1 fruit fly cellular context compared by ENCODE assay signal in genomic region chr3L:11819639-11820456, dm6.
TF ChIP-seq lines count a peak whose summit lies in the region.

No protein-coding gene starts in this region.

TF ChIP-seq in whole organism, embryonic, 481 proteins besides CTCF, POLR2A, EP300 and RAD21 (continued from another document and continues in another):
- TF ChIP-seq twi (tag; optimal IDR thresholded peaks at IDR 0.05; lab: Kevin White, UChicago) (no peak), PHDP (tag; optimal IDR thresholded peaks at IDR 0.05; lab: Kevin White, UChicago) (peak; percentile 44), wdn (GFP tag; IDR thresholded peaks at IDR 0.05; lab: Robert Waterston, UW) (0 out of 2 replicates have a peak, but pooled peaks have one; percentile 38), Fer3 (tag; optimal IDR thresholded peaks at IDR 0.05; lab: Kevin White, UChicago) (peak; percentile 55), CG15269 (tag; optimal IDR thresholded peaks at IDR 0.05; lab: Kevin White, UChicago) (no peak), ham (GFP tag; IDR thresholded peaks at IDR 0.05; lab: Robert Waterston, UW) (no peak), Sin3A (optimal IDR thresholded peaks at IDR 0.05; lab: Kevin White, UChicago) (no peak), B-H1 (GFP tag; IDR thresholded peaks at IDR 0.05; lab: Robert Waterston, UW) (no peak; the same call in 2 of the 3 replicates), CG3407 (GFP tag; optimal IDR thresholded peaks at IDR 0.05; lab: Kevin White, UChicago) (no peak), CG17612 (GFP tag; IDR thresholded peaks at IDR 0.05; lab: Robert Waterston, UW) (no peak), Neu2 (GFP tag; optimal IDR thresholded peaks at IDR 0.05; lab: Kevin White, UChicago; ENCODE audit: borderline replicate concordance) (no peak), Fer1 (GFP tag; optimal IDR thresholded peaks at IDR 0.05; lab: Kevin White, UChicago) (no peak), nmo (GFP tag; optimal IDR thresholded peaks at IDR 0.05; lab: Kevin White, UChicago) (peak; percentile 26), CG1233 (GFP tag; optimal IDR thresholded peaks at IDR 0.05; lab: Kevin White, UChicago) (peak; percentile 16), HLH3B (GFP tag; IDR thresholded peaks at IDR 0.05; lab: Robert Waterston, UW) (peak; percentile 42; the same call in 1 of the 2 replicates), pum (GFP tag; optimal IDR thresholded peaks at IDR 0.05; lab: Kevin White, UChicago) (no peak), CG2120 (GFP tag; optimal IDR thresholded peaks at IDR 0.05; lab: Kevin White, UChicago) (peak; percentile 63), Pdp1 (GFP tag; optimal IDR thresholded peaks at IDR 0.05; lab: Kevin White, UChicago) (peak; percentile 13 to 45), dm (GFP tag; optimal IDR thresholded peaks at IDR 0.05; lab: Kevin White, UChicago) (peak; percentile 54), exex (tag; optimal IDR thresholded peaks at IDR 0.05; lab: Kevin White, UChicago) (peak; percentile 91), dpn (GFP tag; optimal IDR thresholded peaks at IDR 0.05; lab: Kevin White, UChicago) (peak; percentile 32 to 45), ranshi (GFP tag; IDR thresholded peaks at IDR 0.05; lab: Robert Waterston, UW) (peak; percentile 38; the same call in 1 of the 2 replicates), Opbp (GFP tag; IDR thresholded peaks at IDR 0.05; lab: Robert Waterston, UW; ENCODE audit: partially characterized antibody) (no peak), CG6813 (GFP tag; optimal IDR thresholded peaks at IDR 0.05; lab: Kevin White, UChicago) (no peak), CG13123 (GFP tag; optimal IDR thresholded peaks at IDR 0.05; lab: Kevin White, UChicago) (peak; percentile 1), YL-1 (GFP tag; optimal IDR thresholded peaks at IDR 0.05; lab: Kevin White, UChicago) (peak; percentile 10), CG10321 (GFP tag; IDR thresholded peaks at IDR 0.05; lab: Robert Waterston, UW) (0 out of 2 replicates have a peak, but pooled peaks have one; percentile 22), CG3065 (GFP tag; optimal IDR thresholded peaks at IDR 0.05; lab: Kevin White, UChicago) (no peak), CHES-1-like (GFP tag; optimal IDR thresholded peaks at IDR 0.05; lab: Kevin White, UChicago) (no peak), CG11504 (tag; optimal IDR thresholded peaks at IDR 0.05; lab: Kevin White, UChicago) (peak; percentile 70), zen (tag; optimal IDR thresholded peaks at IDR 0.05; lab: Kevin White, UChicago) (no peak), zfh1 (GFP tag; IDR thresholded peaks at IDR 0.05; lab: Robert Waterston, UW) (peak; percentile 40; the same call in 1 of the 3 replicates), CG7987 (GFP tag; optimal IDR thresholded peaks at IDR 0.05; lab: Kevin White, UChicago) (peak; percentile 3), fd64A (GFP tag; optimal IDR thresholded peaks at IDR 0.05; lab: Kevin White, UChicago) (no peak), CG34376 (GFP tag; optimal IDR thresholded peaks at IDR 0.05; lab: Kevin White, UChicago) (peak; percentile 68), CG31441 (GFP tag; IDR thresholded peaks at IDR 0.05; lab: Robert Waterston, UW) (0 out of 2 replicates have a peak, but pooled peaks have one; percentile 12), corto (GFP tag; optimal IDR thresholded peaks at IDR 0.05; lab: Kevin White, UChicago) (peak; percentile 14), hbn (GFP tag; IDR thresholded peaks at IDR 0.05; lab: Robert Waterston, UW; ENCODE audit: partially characterized antibody) (no peak), CG12942 (GFP tag; optimal IDR thresholded peaks at IDR 0.05; lab: Kevin White, UChicago) (no peak), Ada2b (GFP tag; IDR thresholded peaks at IDR 0.05; lab: Robert Waterston, UW) (0 out of 2 replicates have a peak, but pooled peaks have one; percentile 20), CG3838 (GFP tag; optimal IDR thresholded peaks at IDR 0.05; lab: Kevin White, UChicago) (no peak), scrt (GFP tag; optimal IDR thresholded peaks at IDR 0.05; lab: Kevin White, UChicago) (peak; percentile 12), dimm (GFP tag; IDR thresholded peaks at IDR 0.05; lab: Robert Waterston, UW) (no peak), Dref (GFP tag; IDR thresholded peaks at IDR 0.05; lab: Robert Waterston, UW) (no peak), schlank (tag; optimal IDR thresholded peaks at IDR 0.05; lab: Kevin White, UChicago) (no peak), Dip3 (GFP tag; optimal IDR thresholded peaks at IDR 0.05; lab: Kevin White, UChicago) (no peak), cwo (GFP tag; optimal IDR thresholded peaks at IDR 0.05; lab: Kevin White, UChicago) (peak; percentile 86), CG6272 (GFP tag; IDR thresholded peaks at IDR 0.05; lab: Robert Waterston, UW) (no peak), tgo (GFP tag; IDR thresholded peaks at IDR 0.05; lab: Robert Waterston, UW) (peak; percentile 44; the same call in 1 of the 3 replicates), CG11093 (GFP tag; IDR thresholded peaks at IDR 0.05; lab: Robert Waterston, UW) (no peak), CG18262 (tag; optimal IDR thresholded peaks at IDR 0.05; lab: Kevin White, UChicago) (peak; percentile 24), bbx (GFP tag; IDR thresholded peaks at IDR 0.05; lab: Robert Waterston, UW; ENCODE audit: partially characterized antibody) (no peak), ftz-f1 (GFP tag; optimal IDR thresholded peaks at IDR 0.05; lab: Kevin White, UChicago) (no peak), CG2889 (GFP tag; IDR thresholded peaks at IDR 0.05; lab: Robert Waterston, UW) (no peak), fru (optimal IDR thresholded peaks at IDR 0.05; lab: Kevin White, UChicago) (no peak), CG12744 (GFP tag; optimal IDR thresholded peaks at IDR 0.05; lab: Kevin White, UChicago) (no peak), CG10979 (tag; optimal IDR thresholded peaks at IDR 0.05; lab: Kevin White, UChicago) (peak; percentile 3), D19A (tag; optimal IDR thresholded peaks at IDR 0.05; lab: Kevin White, UChicago) (no peak), Meics (GFP tag; optimal IDR thresholded peaks at IDR 0.05; lab: Kevin White, UChicago) (peak; percentile 53), CG18599 (GFP tag; optimal IDR thresholded peaks at IDR 0.05; lab: Kevin White, UChicago) (peak; percentile 28), CG4328 (GFP tag; optimal IDR thresholded peaks at IDR 0.05; lab: Kevin White, UChicago) (no peak), CG7928 (GFP tag; optimal IDR thresholded peaks at IDR 0.05; lab: Kevin White, UChicago) (no peak), Atf3 (GFP tag; optimal IDR thresholded peaks at IDR 0.05; lab: Kevin White, UChicago) (peak; percentile 3), kah (GFP tag; optimal IDR thresholded peaks at IDR 0.05; lab: Kevin White, UChicago) (peak; percentile 44), lilli (GFP tag; optimal IDR thresholded peaks at IDR 0.05; lab: Kevin White, UChicago) (peak; percentile 53), CG5953 (GFP tag; IDR thresholded peaks at IDR 0.05; lab: Robert Waterston, UW) (no peak), E2f1 (GFP tag; IDR thresholded peaks at IDR 0.05; lab: Robert Waterston, UW) (peak; percentile 30; the same call in 1 of the 2 replicates), ssp (GFP tag; IDR thresholded peaks at IDR 0.05; lab: Robert Waterston, UW) (no peak), Hr39 (optimal IDR thresholded peaks at IDR 0.05; lab: Kevin White, UChicago) (no peak), Six4 (GFP tag; optimal IDR thresholded peaks at IDR 0.05; lab: Kevin White, UChicago) (no peak), gcm2 (GFP tag; optimal IDR thresholded peaks at IDR 0.05; lab: Kevin White, UChicago) (no peak), CG12155 (GFP tag; optimal IDR thresholded peaks at IDR 0.05; lab: Kevin White, UChicago) (no peak), CG8478 (optimal IDR thresholded peaks at IDR 0.05; lab: Kevin White, UChicago) (no peak), CG5245 (GFP tag; optimal IDR thresholded peaks at IDR 0.05; lab: Kevin White, UChicago) (no peak), fd96Cb (tag; optimal IDR thresholded peaks at IDR 0.05; lab: Kevin White, UChicago) (no peak), NFAT (GFP tag; IDR thresholded peaks at IDR 0.05; lab: Robert Waterston, UW) (peak; percentile 56; the same call in 1 of the 2 replicates), Myb (GFP tag; optimal IDR thresholded peaks at IDR 0.05; lab: Kevin White, UChicago) (no peak), CG30431 (GFP tag; optimal IDR thresholded peaks at IDR 0.05; lab: Kevin White, UChicago) (no peak), CG8924 (tag; optimal IDR thresholded peaks at IDR 0.05; lab: Kevin White, UChicago) (peak; percentile 35), CG12071 (GFP tag; optimal IDR thresholded peaks at IDR 0.05; lab: Kevin White, UChicago) (peak; percentile 31), Elba2 (GFP tag; optimal IDR thresholded peaks at IDR 0.05; lab: Kevin White, UChicago) (peak; percentile 71), CG6175 (GFP tag; IDR thresholded peaks at IDR 0.05; lab: Robert Waterston, UW) (no peak), CG17359 (tag; optimal IDR thresholded peaks at IDR 0.05; lab: Kevin White, UChicago) (peak; percentile 41), Blimp-1 (GFP tag; optimal IDR thresholded peaks at IDR 0.05; lab: Kevin White, UChicago) (no peak), ato (GFP tag; IDR thresholded peaks at IDR 0.05; lab: Robert Waterston, UW; ENCODE audit: partially characterized antibody) (no peak), az2 (GFP tag; optimal IDR thresholded peaks at IDR 0.05; lab: Kevin White, UChicago) (peak; percentile 9), CG7357 (GFP tag; IDR thresholded peaks at IDR 0.05; lab: Robert Waterston, UW) (no peak), CG9727 (GFP tag; optimal IDR thresholded peaks at IDR 0.05; lab: Kevin White, UChicago) (no peak), prd (optimal IDR thresholded peaks at IDR 0.05; lab: Kevin White, UChicago) (no peak), prd (GFP tag; IDR thresholded peaks at IDR 0.05; lab: Robert Waterston, UW) (peak; percentile 51; the same call in 2 of the 3 replicates), Camta (GFP tag; optimal IDR thresholded peaks at IDR 0.05; lab: Kevin White, UChicago) (peak; percentile 24), CG15601 (tag; optimal IDR thresholded peaks at IDR 0.05; lab: Kevin White, UChicago) (peak; percentile 63), CG11695 (GFP tag; IDR thresholded peaks at IDR 0.05; lab: Robert Waterston, UW) (peak; percentile 53; the same call in 1 of the 3 replicates), CG3163 (GFP tag; optimal IDR thresholded peaks at IDR 0.05; lab: Kevin White, UChicago) (peak; percentile 77), CG8290 (GFP tag; optimal IDR thresholded peaks at IDR 0.05; lab: Kevin White, UChicago) (no peak), CG8290 (tag; optimal IDR thresholded peaks at IDR 0.05; lab: Kevin White, UChicago) (no peak), CG2875 (GFP tag; optimal IDR thresholded peaks at IDR 0.05; lab: Kevin White, UChicago) (no peak), CG2129 (GFP tag; IDR thresholded peaks at IDR 0.05; lab: Robert Waterston, UW; ENCODE audit: partially characterized antibody) (no peak), CG2116 (GFP tag; optimal IDR thresholded peaks at IDR 0.05; lab: Kevin White, UChicago) (no peak), CG32532 (GFP tag; IDR thresholded peaks at IDR 0.05; lab: Robert Waterston, UW) (peak; percentile 72; the same call in 1 of the 2 replicates), pb (GFP tag; optimal IDR thresholded peaks at IDR 0.05; lab: Kevin White, UChicago) (no peak), tx (GFP tag; optimal IDR thresholded peaks at IDR 0.05; lab: Kevin White, UChicago) (peak; percentile 10), CG1832 (GFP tag; optimal IDR thresholded peaks at IDR 0.05; lab: Kevin White, UChicago) (no peak), CG11456 (GFP tag; IDR thresholded peaks at IDR 0.05; lab: Robert Waterston, UW) (peak; percentile 55; the same call in 1 of the 3 replicates), Hsf (GFP tag; optimal IDR thresholded peaks at IDR 0.05; lab: Kevin White, UChicago) (peak; percentile 41), eve (GFP tag; optimal IDR thresholded peaks at IDR 0.05; lab: Kevin White, UChicago) (no peak), shn (GFP tag; optimal IDR thresholded peaks at IDR 0.05; lab: Kevin White, UChicago) (peak; percentile 48), CG9876 (GFP tag; optimal IDR thresholded peaks at IDR 0.05; lab: Kevin White, UChicago) (no peak), Gsc (GFP tag; IDR thresholded peaks at IDR 0.05; lab: Robert Waterston, UW) (no peak), CG16863 (GFP tag; optimal IDR thresholded peaks at IDR 0.05; lab: Kevin White, UChicago) (no peak), CG13287 (GFP tag; IDR thresholded peaks at IDR 0.05; lab: Robert Waterston, UW; ENCODE audit: partially characterized antibody) (no peak), lola (GFP tag; optimal IDR thresholded peaks at IDR 0.05; lab: Kevin White, UChicago) (no peak), Oli (tag; optimal IDR thresholded peaks at IDR 0.05; lab: Kevin White, UChicago) (peak; percentile 17), yki (optimal IDR thresholded peaks at IDR 0.05; lab: Kevin White, UChicago) (peak; percentile 39), CG12299 (tag; optimal IDR thresholded peaks at IDR 0.05; lab: Kevin White, UChicago) (no peak), Drgx (GFP tag; IDR thresholded peaks at IDR 0.05; lab: Robert Waterston, UW) (peak; percentile 56; the same call in 1 of the 2 replicates), ERR (GFP tag; optimal IDR thresholded peaks at IDR 0.05; lab: Kevin White, UChicago) (peak; percentile 10), CG1647 (GFP tag; optimal IDR thresholded peaks at IDR 0.05; lab: Kevin White, UChicago) (no peak), vvl (GFP tag; IDR thresholded peaks at IDR 0.05; lab: Robert Waterston, UW) (peak; percentile 83), fu2 (GFP tag; optimal IDR thresholded peaks at IDR 0.05; lab: Kevin White, UChicago) (peak; percentile 1), HLHmδ (GFP tag; optimal IDR thresholded peaks at IDR 0.05; lab: Kevin White, UChicago) (peak; percentile 62), CG1602 (GFP tag; optimal IDR thresholded peaks at IDR 0.05; lab: Kevin White, UChicago) (peak; percentile 11), CG17186 (GFP tag; optimal IDR thresholded peaks at IDR 0.05; lab: Kevin White, UChicago) (no peak), CG8944 (GFP tag; optimal IDR thresholded peaks at IDR 0.05; lab: Kevin White, UChicago) (no peak), CG42726 (GFP tag; IDR thresholded peaks at IDR 0.05; lab: Robert Waterston, UW; ENCODE audit: partially characterized antibody) (no peak), HmgD (GFP tag; optimal IDR thresholded peaks at IDR 0.05; lab: Kevin White, UChicago) (no peak), D (optimal IDR thresholded peaks at IDR 0.05; lab: Kevin White, UChicago) (no peak), D (GFP tag; optimal IDR thresholded peaks at IDR 0.05; lab: Kevin White, UChicago) (no peak), Abd-B (GFP tag; optimal IDR thresholded peaks at IDR 0.05; lab: Kevin White, UChicago) (no peak), E2f2 (GFP tag; IDR thresholded peaks at IDR 0.05; lab: Robert Waterston, UW) (peak; percentile 32; the same call in 1 of the 2 replicates), sisA (GFP tag; IDR thresholded peaks at IDR 0.05; lab: Robert Waterston, UW) (no peak), NfI (GFP tag; optimal IDR thresholded peaks at IDR 0.05; lab: Kevin White, UChicago) (peak; percentile 33)
